Worm (Caenorhabditis elegans) whole organism, young adult: Measurements from ENCODE around the gene twk-16.

Source experiments
- C06A6.2 ChIP-seq: fragments of 200-800 bp; sonication (Bioruptor generic); conservative IDR thresholded peaks from 2 replicates; pipeline ENCODE4 v1.3.6; 2022; ENCODE audit warnings: missing genetic modification characterization, missing compliant biosample characterization
- C17E4.6 ChIP-seq: fragments of 200-800 bp; sonication (Bioruptor generic); IDR thresholded peaks from 2 replicates; pipeline ENCODE4 v1.3.6; 2022; ENCODE audit warnings: missing genetic modification reagents, missing genetic modification characterization, missing compliant biosample characterization
- F23B12.7 ChIP-seq: sonication (generic microtip); optimal IDR thresholded peaks from 2 replicates; lab custom pipeline; 2017; ENCODE audit warnings: missing genetic modification characterization, mild to moderate bottlenecking, missing compliant biosample characterization, antibody characterized with exemption, moderate library complexity; ENCODE audit not compliant: insufficient read depth
- F49E8.2 ChIP-seq: sonication (generic microtip); optimal IDR thresholded peaks from 3 replicates; lab custom pipeline; 2017; ENCODE audit warnings: missing genetic modification characterization, mild to moderate bottlenecking, missing compliant biosample characterization, antibody characterized with exemption, moderate library complexity; ENCODE audit not compliant: insufficient read depth
- F55B11.4 ChIP-seq: sonication (generic microtip); optimal IDR thresholded peaks from 2 replicates; lab custom pipeline; 2016; ENCODE audit warnings: missing compliant biosample characterization, missing genetic modification characterization, borderline replicate concordance; ENCODE audit not compliant: insufficient read depth
- F57C9.4 ChIP-seq: sonication (generic microtip); optimal IDR thresholded peaks from 2 replicates; lab custom pipeline; 2017; ENCODE audit warnings: mild to moderate bottlenecking, missing genetic modification characterization, missing compliant biosample characterization
- K11D2.4 ChIP-seq: fragments of 200-800 bp; sonication (Bioruptor generic); IDR thresholded peaks from 2 replicates; pipeline ENCODE4 v1.3.6; 2022; ENCODE audit warnings: missing genetic modification reagents, missing genetic modification characterization, missing compliant biosample characterization
- Y53G8AR.9 ChIP-seq: fragments of 200-800 bp; sonication (Bioruptor generic); conservative IDR thresholded peaks from 2 replicates; pipeline ENCODE4 v1.3.6; 2022; ENCODE audit warnings: missing genetic modification reagents, missing genetic modification characterization, missing compliant biosample characterization
- Y79H2A.3 ChIP-seq: fragments of 200-800 bp; sonication (Bioruptor generic); conservative IDR thresholded peaks from 2 replicates; pipeline ENCODE4 v1.3.6; 2022; ENCODE audit warnings: missing genetic modification reagents, missing genetic modification characterization, missing compliant biosample characterization
- ZK185.1 ChIP-seq: sonication (generic microtip); optimal IDR thresholded peaks from 2 replicates; lab custom pipeline; 2016; ENCODE audit warnings: mild to moderate bottlenecking, missing genetic modification characterization, missing compliant biosample characterization; ENCODE audit not compliant: poor library complexity, severe bottlenecking
- akir-1 ChIP-seq: fragments of 200-800 bp; sonication (Bioruptor generic); optimal IDR thresholded peaks from 2 replicates; lab custom pipeline; 2018; ENCODE audit warnings: mild to moderate bottlenecking, missing genetic modification characterization, moderate library complexity, missing compliant biosample characterization
- aptf-2 ChIP-seq: fragments of 200-800 bp; sonication (Bioruptor generic); conservative IDR thresholded peaks from 2 replicates; pipeline ENCODE4 v1.3.6; 2022; ENCODE audit warnings: missing genetic modification reagents, missing genetic modification characterization, missing compliant biosample characterization
- aptf-3 ChIP-seq: fragments of 200-800 bp; sonication (Bioruptor generic); IDR thresholded peaks from 2 replicates; pipeline ENCODE4 v1.3.6; 2022; ENCODE audit warnings: missing genetic modification characterization, missing compliant biosample characterization
- athp-1 ChIP-seq: sonication (generic microtip); optimal IDR thresholded peaks from 2 replicates; lab custom pipeline; 2017; ENCODE audit warnings: mild to moderate bottlenecking, missing genetic modification characterization, missing compliant biosample characterization
- attf-5 ChIP-seq: fragments of 200-800 bp; sonication (Bioruptor generic); optimal IDR thresholded peaks from 2 replicates; lab custom pipeline; 2018; ENCODE audit warnings: mild to moderate bottlenecking, missing genetic modification characterization, missing compliant biosample characterization
- cebp-1 ChIP-seq, 2 experiments: fragments of 200-800 bp in 1 of 2; sonication (Bioruptor generic) in 1 of 2; sonication (generic microtip) in 1 of 2; IDR thresholded peaks in 1 of 2; optimal IDR thresholded peaks in 1 of 2; 2 replicates each; pipeline versions ENCODE4 v1.3.6 to Lab custom; 2017 to 2022; ENCODE audit warnings: missing compliant biosample characterization in 2 of 2, missing genetic modification characterization in 2 of 2, mild to moderate bottlenecking in 1 of 2, missing genetic modification reagents in 1 of 2, moderate library complexity in 1 of 2
- cebp-2 ChIP-seq: fragments of 200-800 bp; sonication (Bioruptor generic); IDR thresholded peaks from 2 replicates; pipeline ENCODE4 v1.3.6; 2022; ENCODE audit warnings: missing genetic modification characterization, missing compliant biosample characterization
- ceh-40 ChIP-seq: fragments of 200-800 bp; sonication (Bioruptor generic); IDR thresholded peaks from 2 replicates; pipeline ENCODE4 v1.3.6; 2022; ENCODE audit warnings: missing genetic modification characterization, missing compliant biosample characterization
- chd-7 ChIP-seq: sonication (generic microtip); optimal IDR thresholded peaks from 2 replicates; lab custom pipeline; 2016; ENCODE audit warnings: mild to moderate bottlenecking, missing genetic modification characterization, moderate library complexity, missing compliant biosample characterization
- die-1 ChIP-seq: sonication (generic microtip); optimal IDR thresholded peaks from 2 replicates; lab custom pipeline; 2016; ENCODE audit warnings: missing genotype, mild to moderate bottlenecking, missing genetic modification characterization, missing compliant biosample characterization
- efl-1 ChIP-seq: fragments of 150-350 bp; optimal IDR thresholded peaks from 2 replicates; lab custom pipeline; 2014; ENCODE audit warnings: missing biosample characterization, missing genetic modification reagents, missing genetic modification characterization
- egl-44 ChIP-seq: fragments of 200-800 bp; sonication (Bioruptor generic); IDR thresholded peaks from 2 replicates; pipeline ENCODE4 v1.3.6; 2022; ENCODE audit warnings: missing genetic modification reagents, missing genetic modification characterization, missing compliant biosample characterization
- him-1 ChIP-seq: sonication (generic microtip); optimal IDR thresholded peaks from 2 replicates; lab custom pipeline; 2016; ENCODE audit warnings: missing genotype, missing genetic modification reagents, missing genetic modification characterization, missing compliant biosample characterization
- hlh-12 ChIP-seq: sonication (generic microtip); optimal IDR thresholded peaks from 2 replicates; lab custom pipeline; 2016; ENCODE audit warnings: missing genetic modification characterization, missing compliant biosample characterization
- hmg-20 ChIP-seq: fragments of 200-800 bp; sonication (Bioruptor generic); IDR thresholded peaks from 2 replicates; pipeline ENCODE4 v1.3.6; 2022; ENCODE audit warnings: missing genetic modification reagents, missing genetic modification characterization, missing compliant biosample characterization
- hrde-1 ChIP-seq: sonication (generic microtip); optimal IDR thresholded peaks from 2 replicates; lab custom pipeline; 2016; ENCODE audit warnings: missing genetic modification characterization, mild to moderate bottlenecking, missing compliant biosample characterization, moderate library complexity, missing genotype, missing genetic modification reagents, borderline replicate concordance
- lin-35 ChIP-seq, 3 experiments: fragments of 150-350 bp in 2 of 3; sonication (generic microtip) in 1 of 3; optimal IDR thresholded peaks; 2 replicates each; lab custom pipeline; 2014 to 2018; ENCODE audit warnings: missing biosample characterization in 3 of 3, missing genetic modification characterization in 3 of 3, missing genetic modification reagents in 3 of 3
- lin-40 ChIP-seq: sonication (generic microtip); optimal IDR thresholded peaks from 2 replicates; lab custom pipeline; 2016; ENCODE audit warnings: missing genetic modification characterization, mild to moderate bottlenecking, missing compliant biosample characterization, missing genotype, missing genetic modification reagents
- lsy-27 ChIP-seq: sonication (generic microtip); optimal IDR thresholded peaks from 2 replicates; lab custom pipeline; 2017; ENCODE audit warnings: missing genetic modification characterization, mild to moderate bottlenecking, missing compliant biosample characterization, antibody characterized with exemption, missing genotype, borderline replicate concordance; ENCODE audit not compliant: insufficient read depth
- madf-8 ChIP-seq: fragments of 200-800 bp; sonication (Bioruptor generic); conservative IDR thresholded peaks from 2 replicates; pipeline ENCODE4 v1.3.6; 2022; ENCODE audit warnings: missing genetic modification reagents, missing genetic modification characterization, missing compliant biosample characterization
- nfya-2 ChIP-seq: fragments of 200-800 bp; sonication (Bioruptor generic); IDR thresholded peaks from 2 replicates; pipeline ENCODE4 v1.3.6; 2022; ENCODE audit warnings: missing genetic modification reagents, missing genetic modification characterization, missing compliant biosample characterization
- nfyb-1 ChIP-seq: fragments of 200-800 bp; sonication (Bioruptor generic); IDR thresholded peaks from 2 replicates; pipeline ENCODE4 v1.3.6; 2022; ENCODE audit warnings: missing genetic modification reagents, missing genetic modification characterization, missing compliant biosample characterization
- nhr-179 ChIP-seq: sonication (generic microtip); optimal IDR thresholded peaks from 2 replicates; lab custom pipeline; 2016; ENCODE audit warnings: mild to moderate bottlenecking, missing genetic modification characterization, missing compliant biosample characterization
- nhr-27 ChIP-seq: fragments of 200-800 bp; sonication (Bioruptor generic); optimal IDR thresholded peaks from 2 replicates; lab custom pipeline; 2018; ENCODE audit warnings: mild to moderate bottlenecking, missing genetic modification characterization, moderate library complexity, missing compliant biosample characterization
- nhr-80 ChIP-seq: sonication (generic microtip); optimal IDR thresholded peaks from 2 replicates; lab custom pipeline; 2016; ENCODE audit warnings: missing genetic modification characterization, missing compliant biosample characterization
- nhr-90 ChIP-seq: sonication (generic microtip); optimal IDR thresholded peaks from 2 replicates; lab custom pipeline; 2016; ENCODE audit warnings: missing genotype, mild to moderate bottlenecking, missing genetic modification characterization, missing compliant biosample characterization
- rec-8 ChIP-seq, 2 experiments: sonication (generic microtip); optimal IDR thresholded peaks; 2 replicates each; lab custom pipeline; 2016; ENCODE audit warnings: mild to moderate bottlenecking in 2 of 2, missing genetic modification characterization in 2 of 2, missing genetic modification reagents in 2 of 2, missing genotype in 2 of 2, missing biosample characterization in 1 of 2, missing compliant biosample characterization in 1 of 2, moderate library complexity in 1 of 2
- repo-1 ChIP-seq: sonication (generic microtip); optimal IDR thresholded peaks from 2 replicates; lab custom pipeline; 2017; ENCODE audit warnings: mild to moderate bottlenecking, missing genetic modification characterization, missing compliant biosample characterization
- sdz-38 ChIP-seq: sonication (generic microtip); optimal IDR thresholded peaks from 2 replicates; lab custom pipeline; 2016; ENCODE audit warnings: missing genotype, missing genetic modification characterization, missing compliant biosample characterization
- sea-2 ChIP-seq: fragments of 200-800 bp; sonication (Bioruptor generic); IDR thresholded peaks from 2 replicates; pipeline ENCODE4 v1.3.6; 2022; ENCODE audit warnings: missing genetic modification characterization, missing compliant biosample characterization
- snpc-1.1 ChIP-seq: sonication (generic microtip); optimal IDR thresholded peaks from 2 replicates; lab custom pipeline; 2017; ENCODE audit warnings: missing genetic modification characterization, mild to moderate bottlenecking, missing compliant biosample characterization, antibody characterized with exemption, moderate library complexity, missing genotype, missing genetic modification reagents; ENCODE audit not compliant: insufficient read depth
- sptf-2 ChIP-seq: fragments of 200-800 bp; sonication (Bioruptor generic); optimal IDR thresholded peaks from 2 replicates; lab custom pipeline; 2018; ENCODE audit warnings: mild to moderate bottlenecking, missing genetic modification characterization, missing compliant biosample characterization
- tbp1 ChIP-seq: fragments of 200-800 bp; sonication (Bioruptor generic); optimal IDR thresholded peaks from 2 replicates; lab custom pipeline; 2018; ENCODE audit warnings: mild to moderate bottlenecking, missing genetic modification characterization, missing compliant biosample characterization
- tlf-1 ChIP-seq: fragments of 200-800 bp; sonication (Bioruptor generic); optimal IDR thresholded peaks from 2 replicates; lab custom pipeline; 2018; ENCODE audit warnings: mild to moderate bottlenecking, missing genetic modification characterization, missing compliant biosample characterization
- unc-62 ChIP-seq: fragments of 150-350 bp; optimal IDR thresholded peaks from 2 replicates; lab custom pipeline; 2014; ENCODE audit warnings: missing biosample characterization, missing genetic modification reagents, missing genetic modification characterization
- ztf-18 ChIP-seq: sonication (generic microtip); optimal IDR thresholded peaks from 2 replicates; lab custom pipeline; 2016; ENCODE audit warnings: missing genotype, mild to moderate bottlenecking, missing genetic modification characterization, missing compliant biosample characterization
- ztf-25 ChIP-seq: fragments of 200-800 bp; sonication (Bioruptor generic); IDR thresholded peaks from 2 replicates; pipeline ENCODE4 v1.3.6; 2022; ENCODE audit warnings: missing genetic modification reagents, missing genetic modification characterization, missing compliant biosample characterization

The twk-16 gene

DNA sequence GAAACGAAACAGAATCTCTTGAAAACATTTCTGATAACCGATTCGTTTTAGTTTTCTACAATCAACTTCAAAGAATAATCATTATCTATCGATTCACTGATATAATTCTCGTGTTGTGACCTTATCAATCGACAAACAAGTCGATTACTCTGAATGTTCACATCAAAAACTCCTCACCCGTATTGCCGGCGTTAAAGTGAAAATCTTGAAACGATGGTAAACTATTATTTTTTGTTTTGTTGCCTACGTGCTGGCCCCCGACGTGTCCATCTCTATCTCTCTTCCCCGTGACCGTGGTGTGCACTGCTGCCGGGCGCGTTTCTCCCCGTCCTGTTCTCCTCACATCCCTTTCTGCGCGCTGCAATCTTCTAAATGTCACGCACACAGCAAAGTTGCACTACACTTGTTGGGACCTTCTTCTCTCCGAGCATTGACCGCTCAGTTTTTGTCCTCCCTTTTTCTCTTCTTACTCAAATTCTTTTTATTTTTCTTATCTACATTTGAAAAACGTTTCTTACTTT, 9.0 kb downstream of the twk-16 start (continued):
- TF ChIP-seq athp-1 (tag; lab: Kevin White, UChicago) = no peak
- TF ChIP-seq die-1 (tag; lab: Kevin White, UChicago) = peak; percentile 32
- TF ChIP-seq cebp-1 (GFP tag; IDR thresholded peaks at IDR 0.05; lab: Robert Waterston, UW) = 0 out of 2 replicates have a peak, but pooled peaks have one; percentile 12
- peak; percentile 52 for TF ChIP-seq cebp-1 (tag; optimal IDR thresholded peaks at IDR 0.05; lab: Kevin White, UChicago)
- peak; percentile 32 for TF ChIP-seq lin-40 (tag; lab: Kevin White, UChicago)
- no peak for TF ChIP-seq chd-7
- TF ChIP-seq sea-2 (GFP tag; lab: Robert Waterston, UW) = no peak
- TF ChIP-seq C06A6.2 = no peak
- TF ChIP-seq aptf-2 (GFP tag; lab: Robert Waterston, UW) = no peak
- no peak for TF ChIP-seq nfya-2
- no peak for TF ChIP-seq hrde-1
- TF ChIP-seq F23B12.7 (tag; lab: Kevin White, UChicago) = no peak
- peak; percentile 34 for TF ChIP-seq ztf-18 (tag; lab: Kevin White, UChicago)
- no peak for TF ChIP-seq egl-44 (GFP tag; lab: Robert Waterston, UW)
- no peak for TF ChIP-seq tlf-1 (GFP tag; lab: Kevin White, UChicago)
- no peak for TF ChIP-seq nhr-27
- TF ChIP-seq snpc-1.1 (tag; lab: Kevin White, UChicago) = no peak
- no peak for TF ChIP-seq unc-62 (GFP tag; lab: Kevin White, UChicago)
- no peak for TF ChIP-seq him-1 (tag; lab: Kevin White, UChicago)
- peak; percentile 52 for TF ChIP-seq attf-5 (GFP tag; lab: Kevin White, UChicago)
- no peak for TF ChIP-seq efl-1
- no peak for TF ChIP-seq F55B11.4 (tag; lab: Kevin White, UChicago)
- no peak for TF ChIP-seq ztf-25 (GFP tag; lab: Robert Waterston, UW)
- no peak for TF ChIP-seq lsy-27 (tag; lab: Kevin White, UChicago)
- TF ChIP-seq ceh-40 (GFP tag; lab: Robert Waterston, UW) = no peak
- no peak for TF ChIP-seq repo-1
- TF ChIP-seq hmg-20 = no peak
- TF ChIP-seq C17E4.6 (GFP tag; lab: Robert Waterston, UW) = no peak
- no peak for TF ChIP-seq nhr-179 (tag; lab: Kevin White, UChicago)
- TF ChIP-seq F57C9.4 (tag; lab: Kevin White, UChicago) = no peak
- TF ChIP-seq madf-8 (GFP tag; lab: Robert Waterston, UW) = no peak
- no peak for TF ChIP-seq lin-35 (GFP tag; optimal IDR thresholded peaks at IDR 0.05; lab: Kevin White, UChicago)
- no peak for TF ChIP-seq sdz-38 (tag; lab: Kevin White, UChicago)
- TF ChIP-seq ZK185.1 (tag; lab: Kevin White, UChicago) = peak; percentile 19
- 0 out of 2 replicates have a peak, but pooled peaks have one; percentile 20 for TF ChIP-seq K11D2.4 (GFP tag; lab: Robert Waterston, UW)
- no peak for TF ChIP-seq rec-8 (tag; optimal IDR thresholded peaks at IDR 0.05; lab: Kevin White, UChicago)
- no peak for TF ChIP-seq aptf-3 (GFP tag; lab: Robert Waterston, UW)
- TF ChIP-seq sptf-2 (GFP tag; lab: Kevin White, UChicago) = no peak
- no peak for TF ChIP-seq hlh-12 (tag; lab: Kevin White, UChicago)
- no peak for TF ChIP-seq nfyb-1 (GFP tag; lab: Robert Waterston, UW)
- TF ChIP-seq nhr-80 = peak; percentile 89
- TF ChIP-seq cebp-2 (GFP tag; lab: Robert Waterston, UW) = no peak
- TF ChIP-seq Y53G8AR.9 (GFP tag; lab: Robert Waterston, UW) = 0 out of 2 replicates have a peak, but pooled peaks have one; percentile 24
- TF ChIP-seq F49E8.2 (tag; lab: Kevin White, UChicago) = no peak
- TF ChIP-seq tbp1 (GFP tag; lab: Kevin White, UChicago) = no peak
- TF ChIP-seq Y79H2A.3 = no peak
- TF ChIP-seq nhr-90 (tag; lab: Kevin White, UChicago) = no peak
- no peak for TF ChIP-seq akir-1
